Fruit fly (Drosophila melanogaster) whole organism, embryonic: ENCODE data around the gene CG34429.

Experiments used
- CG12071 ChIP-seq: fragments of 200-800 bp; sonication (Bioruptor generic); optimal IDR thresholded peaks from 3 replicates; lab custom pipeline; 2018; ENCODE audit warnings: missing biosample characterization, mild to moderate bottlenecking, missing genetic modification characterization
- CG15479 ChIP-seq: fragments of 200-800 bp; sonication (Bioruptor generic); optimal IDR thresholded peaks from 3 replicates; lab custom pipeline; 2019; ENCODE audit warnings: missing biosample characterization, mild to moderate bottlenecking, missing genetic modification characterization, moderate library complexity
- CG17385 ChIP-seq: fragments of 200-800 bp; sonication (Bioruptor generic); optimal IDR thresholded peaks from 3 replicates; lab custom pipeline; 2018; ENCODE audit warnings: missing biosample characterization, mild to moderate bottlenecking, missing genetic modification characterization
- CG17829 ChIP-seq: fragments of 200-800 bp; optimal IDR thresholded peaks from 2 replicates; lab custom pipeline; 2019; ENCODE audit warnings: missing biosample characterization, mild to moderate bottlenecking, missing genetic modification characterization, moderate library complexity
- CG18619 ChIP-seq: fragments of 200-800 bp; sonication (Bioruptor generic); optimal IDR thresholded peaks from 3 replicates; lab custom pipeline; 2017; ENCODE audit warnings: missing biosample characterization, mild to moderate bottlenecking, missing genetic modification characterization
- CG2199 ChIP-seq: fragments of 200-800 bp; sonication (Bioruptor generic); IDR thresholded peaks from 3 replicates; pipeline ENCODE4 v1.3.6; 2022; ENCODE audit warnings: missing biosample characterization, missing genetic modification characterization
- CG2202 ChIP-seq: fragments of 200-800 bp; sonication (Bioruptor generic); optimal IDR thresholded peaks from 2 replicates; lab custom pipeline; 2018; ENCODE audit warnings: missing biosample characterization, mild to moderate bottlenecking, missing genetic modification characterization
- CG32772 ChIP-seq: fragments of 200-800 bp; sonication (Bioruptor generic); IDR thresholded peaks from 2 replicates; pipeline ENCODE4 v1.3.6; 2022; ENCODE audit warnings: missing biosample characterization, missing genetic modification characterization
- CG34224 ChIP-seq: fragments of 200-800 bp; sonication (Bioruptor generic); IDR thresholded peaks from 3 replicates; pipeline ENCODE4 v1.3.6; 2022; ENCODE audit warnings: missing biosample characterization, missing genetic modification characterization; ENCODE audit not compliant: partially characterized antibody
- CG4360 ChIP-seq: fragments of 200-800 bp; sonication (Bioruptor generic); IDR thresholded peaks from 2 replicates; pipeline ENCODE4 v1.3.6; 2022; ENCODE audit warnings: missing biosample characterization, missing genetic modification characterization
- CG4820 ChIP-seq: fragments of 200-800 bp; sonication (Bioruptor generic); optimal IDR thresholded peaks from 3 replicates; lab custom pipeline; 2016; ENCODE audit warnings: missing biosample characterization, missing genetic modification characterization
- CG6272 ChIP-seq: fragments of 200-800 bp; sonication (Bioruptor generic); IDR thresholded peaks from 2 replicates; pipeline ENCODE4 v1.3.6; 2022; ENCODE audit warnings: missing biosample characterization, missing genetic modification characterization
- CG6654 ChIP-seq: fragments of 200-800 bp; sonication (Bioruptor generic); optimal IDR thresholded peaks from 2 replicates; lab custom pipeline; 2017; ENCODE audit warnings: missing biosample characterization, mild to moderate bottlenecking, missing genetic modification characterization
- CG6683 ChIP-seq: fragments of 200-800 bp; sonication (Bioruptor generic); optimal IDR thresholded peaks from 2 replicates; lab custom pipeline; 2017; ENCODE audit warnings: missing biosample characterization, mild to moderate bottlenecking, missing genetic modification characterization, missing genetic modification reagents
- CG7745 ChIP-seq: fragments of 200-800 bp; sonication (Bioruptor generic); optimal IDR thresholded peaks from 2 replicates; lab custom pipeline; 2018; ENCODE audit warnings: missing biosample characterization, mild to moderate bottlenecking, missing genetic modification characterization, moderate library complexity
- CG7786 ChIP-seq: fragments of 200-800 bp; sonication (Bioruptor generic); optimal IDR thresholded peaks from 2 replicates; lab custom pipeline; 2016; ENCODE audit warnings: missing biosample characterization, missing genetic modification characterization
- CG9876 ChIP-seq: fragments of 200-800 bp; sonication (Bioruptor generic); optimal IDR thresholded peaks from 2 replicates; lab custom pipeline; 2016; ENCODE audit warnings: missing biosample characterization, missing genetic modification characterization
- CoRest ChIP-seq: fragments of 200-800 bp; sonication (Bioruptor generic); optimal IDR thresholded peaks from 3 replicates; lab custom pipeline; 2018; ENCODE audit warnings: missing biosample characterization, mild to moderate bottlenecking, missing genetic modification characterization, moderate library complexity
- D ChIP-seq, 2 experiments: fragments of 200-800 bp in 1 of 2; fragments of >200 bp in 1 of 2; sonication (Bioruptor generic) in 1 of 2; optimal IDR thresholded peaks; 2 replicates in 1 of 2; 3 replicates in 1 of 2; lab custom pipeline; 2017; ENCODE audit warnings: mild to moderate bottlenecking in 1 of 2, missing biosample characterization in 1 of 2, missing genetic modification characterization in 1 of 2, missing genetic modification reagents in 1 of 2
- Dbx ChIP-seq: fragments of 200-800 bp; sonication (Bioruptor generic); IDR thresholded peaks from 3 replicates; pipeline ENCODE4 v1.3.6; 2022; ENCODE audit warnings: missing biosample characterization, missing genetic modification characterization
- Dp ChIP-seq: fragments of 200-800 bp; sonication (Bioruptor generic); optimal IDR thresholded peaks from 2 replicates; lab custom pipeline; 2018; ENCODE audit warnings: missing biosample characterization, mild to moderate bottlenecking, missing genetic modification characterization, moderate library complexity
- Elba2 ChIP-seq: fragments of 200-800 bp; sonication (Bioruptor generic); optimal IDR thresholded peaks from 3 replicates; lab custom pipeline; 2016; ENCODE audit warnings: missing biosample characterization, missing genetic modification characterization
- Ets65A ChIP-seq: fragments of 200-800 bp; sonication (Bioruptor generic); peaks from one replicate; lab custom pipeline; 2016; ENCODE audit warnings: missing biosample characterization, missing genetic modification characterization
- Kr ChIP-seq: fragments of 200-800 bp; sonication (Bioruptor generic); optimal IDR thresholded peaks from 2 replicates; lab custom pipeline; 2017; ENCODE audit warnings: missing biosample characterization, mild to moderate bottlenecking, missing genetic modification characterization
- PHDP ChIP-seq: fragments of 200-800 bp; sonication (Bioruptor generic); optimal IDR thresholded peaks from 3 replicates; lab custom pipeline; 2018; ENCODE audit warnings: missing biosample characterization, mild to moderate bottlenecking, missing genetic modification characterization, moderate library complexity
- ac ChIP-seq: fragments of 200-800 bp; sonication (Bioruptor generic); optimal IDR thresholded peaks from 3 replicates; lab custom pipeline; 2017; ENCODE audit warnings: missing biosample characterization, mild to moderate bottlenecking, missing genetic modification characterization
- bsh ChIP-seq, 2 experiments: fragments of 200-800 bp; sonication (Bioruptor generic); optimal IDR thresholded peaks; 2 replicates each; lab custom pipeline; 2017 to 2018; ENCODE audit warnings: mild to moderate bottlenecking in 2 of 2, missing biosample characterization in 2 of 2, missing genetic modification characterization in 2 of 2, moderate library complexity in 1 of 2
- cad ChIP-seq: fragments of >200 bp; optimal IDR thresholded peaks from 2 replicates; lab custom pipeline; 2017; ENCODE audit warnings: missing biosample characterization, missing genetic modification characterization
- chif ChIP-seq, 2 experiments: fragments of 200-800 bp; sonication (Bioruptor generic); optimal IDR thresholded peaks; 3 replicates each; lab custom pipeline; 2016; ENCODE audit warnings: missing biosample characterization in 2 of 2, missing genetic modification characterization in 2 of 2
- chinmo ChIP-seq: fragments of 200-800 bp; sonication (Bioruptor generic); IDR thresholded peaks from 4 replicates; pipeline ENCODE4 v1.3.6; 2022; ENCODE audit warnings: missing biosample characterization, missing genetic modification characterization; ENCODE audit not compliant: partially characterized antibody
- corto ChIP-seq: fragments of 200-800 bp; sonication (Bioruptor generic); optimal IDR thresholded peaks from 2 replicates; lab custom pipeline; 2016; ENCODE audit warnings: missing biosample characterization, mild to moderate bottlenecking, missing genetic modification characterization, moderate library complexity
- dmrt11E ChIP-seq: fragments of 200-800 bp; sonication (Bioruptor generic); optimal IDR thresholded peaks from 3 replicates; lab custom pipeline; 2018; ENCODE audit warnings: missing biosample characterization, mild to moderate bottlenecking, missing genetic modification characterization, moderate library complexity
- gcm ChIP-seq: fragments of 200-800 bp; sonication (Bioruptor generic); optimal IDR thresholded peaks from 2 replicates; lab custom pipeline; 2019; ENCODE audit warnings: missing biosample characterization, mild to moderate bottlenecking, missing genetic modification characterization, moderate library complexity
- gem ChIP-seq: fragments of 200-800 bp; sonication (Bioruptor generic); optimal IDR thresholded peaks from 2 replicates; lab custom pipeline; 2019; ENCODE audit warnings: missing biosample characterization, mild to moderate bottlenecking, missing genetic modification characterization, moderate library complexity
- ken ChIP-seq: fragments of 200-800 bp; sonication (Bioruptor generic); IDR thresholded peaks from 3 replicates; pipeline ENCODE4 v1.3.6; 2022; ENCODE audit warnings: missing biosample characterization, missing genetic modification characterization
- kni ChIP-seq: fragments of 200-800 bp; sonication (Bioruptor generic); optimal IDR thresholded peaks from 3 replicates; lab custom pipeline; 2017; ENCODE audit warnings: mild to moderate bottlenecking, missing biosample characterization, missing genetic modification reagents, missing genetic modification characterization
- pum ChIP-seq: fragments of 200-800 bp; sonication (Bioruptor generic); optimal IDR thresholded peaks from 2 replicates; lab custom pipeline; 2016; ENCODE audit warnings: missing biosample characterization, missing genetic modification characterization
- ro ChIP-seq: fragments of 200-800 bp; sonication (Bioruptor generic); IDR thresholded peaks from 2 replicates; pipeline ENCODE4 v1.3.6; 2022; ENCODE audit warnings: missing biosample characterization, missing genetic modification characterization
- sd ChIP-seq: fragments of 200-800 bp; sonication (Bioruptor generic); optimal IDR thresholded peaks from 3 replicates; lab custom pipeline; 2018; ENCODE audit warnings: missing biosample characterization, mild to moderate bottlenecking, missing genetic modification characterization, moderate library complexity
- slbo ChIP-seq: fragments of 200-800 bp; sonication (Bioruptor generic); IDR thresholded peaks from 2 replicates; pipeline ENCODE4 v1.3.6; 2022; ENCODE audit warnings: missing biosample characterization, missing genetic modification characterization
- so ChIP-seq: fragments of 200-800 bp; sonication (Bioruptor generic); IDR thresholded peaks from 3 replicates; pipeline ENCODE4 v1.3.6; 2022; ENCODE audit warnings: missing biosample characterization, missing genetic modification characterization
- sqz ChIP-seq: fragments of 200-800 bp; sonication (Bioruptor generic); optimal IDR thresholded peaks from 3 replicates; lab custom pipeline; 2018; ENCODE audit warnings: missing biosample characterization, mild to moderate bottlenecking, missing genetic modification characterization
- ssp ChIP-seq: fragments of 200-800 bp; sonication (Bioruptor generic); IDR thresholded peaks from 2 replicates; pipeline ENCODE4 v1.3.6; 2022; ENCODE audit warnings: missing biosample characterization, missing genetic modification characterization
- tll ChIP-seq, 2 experiments: fragments of 200-800 bp in 1 of 2; fragments of >200 bp in 1 of 2; sonication (Bioruptor generic) in 1 of 2; optimal IDR thresholded peaks; 2 replicates each; lab custom pipeline; 2017 to 2019; ENCODE audit warnings: missing biosample characterization in 2 of 2, missing genetic modification characterization in 2 of 2, mild to moderate bottlenecking in 1 of 2, moderate library complexity in 1 of 2
- tna ChIP-seq: fragments of 200-800 bp; sonication (Bioruptor generic); IDR thresholded peaks from 2 replicates; pipeline ENCODE4 v1.3.6; 2022; ENCODE audit warnings: missing biosample characterization, missing genetic modification characterization; ENCODE audit not compliant: partially characterized antibody
- trh ChIP-seq: fragments of 200-800 bp; sonication (Bioruptor generic); optimal IDR thresholded peaks from 2 replicates; lab custom pipeline; 2016; ENCODE audit warnings: missing biosample characterization, missing genetic modification characterization
- zen ChIP-seq: fragments of 200-800 bp; sonication (Bioruptor generic); optimal IDR thresholded peaks from 3 replicates; lab custom pipeline; 2018; ENCODE audit warnings: missing biosample characterization, mild to moderate bottlenecking, missing genetic modification characterization, moderate library complexity

The CG34429 gene

dm6 chr3L:13068293-13068692, 5.4 kb downstream of the CG34429 start (continued):
- peak in 1 of 2 experiments; percentile 50 for TF ChIP-seq chif (GFP tag; optimal IDR thresholded peaks at IDR 0.05; lab: Kevin White, UChicago)
- peak; percentile 20 for TF ChIP-seq pum (GFP tag; lab: Kevin White, UChicago)
- TF ChIP-seq ro (GFP tag; lab: Robert Waterston, UW), result no peak
- TF ChIP-seq CG17829 (tag; lab: Kevin White, UChicago), result peak; percentile 50
- peak; percentile 72 for TF ChIP-seq gem
- TF ChIP-seq sd (tag; lab: Kevin White, UChicago), result no peak
- no peak for TF ChIP-seq CG7745 (tag; lab: Kevin White, UChicago)
- TF ChIP-seq CG6683 (GFP tag; lab: Kevin White, UChicago), result no peak
- no peak for TF ChIP-seq CG4820 (GFP tag; lab: Kevin White, UChicago)
- TF ChIP-seq CG17385 (GFP tag; lab: Kevin White, UChicago), result no peak
- TF ChIP-seq CG6272 (GFP tag; lab: Robert Waterston, UW), result no peak

- TF ChIP-seq gcm (GFP tag; lab: Kevin White, UChicago) (peak; percentile 13), CG18619 (GFP tag; lab: Kevin White, UChicago) (no peak), Kr (GFP tag; lab: Kevin White, UChicago) (peak; percentile 78), Ets65A (GFP tag; lab: Kevin White, UChicago) (peak; percentile 51), tll (GFP tag; optimal IDR thresholded peaks at IDR 0.05; lab: Kevin White, UChicago) (peak in 1 of 2 experiments; percentile 95), trh (GFP tag; lab: Kevin White, UChicago) (no peak), corto (GFP tag; lab: Kevin White, UChicago) (peak; percentile 51), ken (0 out of 3 replicates have a peak, but pooled peaks have one; percentile 8), Dbx (no peak), slbo (GFP tag; lab: Robert Waterston, UW) (no peak), zen (tag; lab: Kevin White, UChicago) (peak; percentile 68), CG6654 (GFP tag; lab: Kevin White, UChicago) (no peak), sqz (GFP tag; lab: Kevin White, UChicago) (peak; percentile 31), ac (GFP tag; lab: Kevin White, UChicago) (peak; percentile 75), ssp (GFP tag; lab: Robert Waterston, UW) (no peak), CG2202 (tag; lab: Kevin White, UChicago) (no peak), kni (peak; percentile 79), Dp (no peak), CG2199 (GFP tag; lab: Robert Waterston, UW) (peak; percentile 78; the same call in 1 of the 3 replicates), CG9876 (GFP tag; lab: Kevin White, UChicago) (no peak), CG12071 (no peak)
These were observed 11.3 kb downstream of the CG34429 start for dm6 chr3L:13074084-13074624.

dm6 chr3L:13077326-13077725, 14.5 kb downstream of the CG34429 start:
- TF ChIP-seq bsh (GFP tag; optimal IDR thresholded peaks at IDR 0.05; lab: Kevin White, UChicago) (no peak), D (optimal IDR thresholded peaks at IDR 0.05; lab: Kevin White, UChicago) (peak; percentile 96), D (GFP tag; optimal IDR thresholded peaks at IDR 0.05; lab: Kevin White, UChicago) (no peak), CG7786 (no peak), CG32772 (GFP tag; lab: Robert Waterston, UW) (no peak), so (GFP tag; lab: Robert Waterston, UW) (no peak), CG4360 (peak; percentile 29; the same call in 1 of the 2 replicates), CoRest (no peak), PHDP (no peak), CG15479 (GFP tag; lab: Kevin White, UChicago) (peak; percentile 29), chinmo (GFP tag; lab: Robert Waterston, UW) (no peak), tna (GFP tag; lab: Robert Waterston, UW) (no peak), dmrt11E (tag; lab: Kevin White, UChicago) (no peak), tll (GFP tag; optimal IDR thresholded peaks at IDR 0.05; lab: Kevin White, UChicago) (peak in 1 of 2 experiments; percentile 82), CG34224 (GFP tag; lab: Robert Waterston, UW) (no peak), cad (GFP tag; lab: Kevin White, UChicago) (peak; percentile 32), Elba2 (GFP tag; lab: Kevin White, UChicago) (peak; percentile 68), Ets65A (GFP tag; lab: Kevin White, UChicago) (peak; percentile 10)
- TF ChIP-seq, all 482 proteins: peak for 7
